Worm (Caenorhabditis elegans) whole organism, mixed stage, embryonic: ENCODE data around the gene catp-4.

Experiments
- bed-3 ChIP-seq: fragments of 200-800 bp; sonication (Bioruptor generic); optimal IDR thresholded peaks from 3 replicates; lab custom pipeline; 2018; ENCODE audit warnings: mild to moderate bottlenecking, missing genetic modification characterization, moderate library complexity, missing compliant biosample characterization
- ces-1 ChIP-seq: fragments of 150-350 bp; optimal IDR thresholded peaks from 2 replicates; lab custom pipeline; 2014; ENCODE audit warnings: missing biosample characterization, missing genetic modification reagents, missing genetic modification characterization
- elt-3 ChIP-seq: fragments of 150-350 bp; optimal IDR thresholded peaks from 2 replicates; lab custom pipeline; 2014; ENCODE audit warnings: missing biosample characterization, missing genetic modification characterization
- lin-13 ChIP-seq: fragments of 150-350 bp; optimal IDR thresholded peaks from 2 replicates; lab custom pipeline; 2014; ENCODE audit warnings: missing biosample characterization, missing genetic modification characterization
- mab-5 ChIP-seq: fragments of 150-350 bp; optimal IDR thresholded peaks from 2 replicates; lab custom pipeline; 2014; ENCODE audit warnings: missing biosample characterization, missing genetic modification characterization
- nhr-12 ChIP-seq: fragments of 150-350 bp; optimal IDR thresholded peaks from 2 replicates; lab custom pipeline; 2014; ENCODE audit warnings: missing biosample characterization, missing genetic modification characterization
- nhr-237 ChIP-seq: fragments of 150-350 bp; optimal IDR thresholded peaks from 2 replicates; lab custom pipeline; 2014; ENCODE audit warnings: missing biosample characterization, missing genetic modification characterization
- nhr-76 ChIP-seq: sonication (generic microtip); optimal IDR thresholded peaks from 2 replicates; lab custom pipeline; 2017; ENCODE audit warnings: missing biosample characterization, missing genetic modification characterization
- pha-4 ChIP-seq: fragments of 150-350 bp; optimal IDR thresholded peaks from 2 replicates; lab custom pipeline; 2018; ENCODE audit warnings: missing biosample characterization, missing genetic modification reagents, missing genetic modification characterization
- unc-39 ChIP-seq: fragments of 150-350 bp; optimal IDR thresholded peaks from 2 replicates; lab custom pipeline; 2014; ENCODE audit warnings: missing biosample characterization, missing genetic modification characterization

DNA sequence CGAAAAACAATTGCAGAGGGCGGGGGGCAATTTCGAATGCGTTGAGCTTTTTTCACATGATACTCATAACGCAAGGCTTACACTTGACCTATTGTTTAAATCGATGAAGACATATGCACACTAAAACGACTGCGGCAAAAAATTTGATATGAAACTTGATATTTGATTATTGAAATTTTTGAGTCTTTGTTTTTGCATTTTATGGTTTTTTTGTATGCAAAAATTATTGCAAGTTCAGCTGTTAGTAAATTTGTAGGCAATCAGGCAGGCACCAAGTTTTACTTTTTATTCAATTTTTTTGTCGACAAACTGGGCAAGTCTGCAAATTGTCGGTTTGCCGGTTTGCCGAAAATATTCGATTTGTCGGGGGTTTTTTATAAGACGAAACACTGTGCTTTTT lies 12.8 kb downstream of the catp-4 start, which contains the start of gene arl-3:
- TF ChIP-seq mab-5 (tag; lab: Kevin White, UChicago) = no peak
- TF ChIP-seq bed-3 (GFP tag; lab: Kevin White, UChicago) = no peak
- no peak for TF ChIP-seq nhr-76 (tag; lab: Kevin White, UChicago)
- no peak for TF ChIP-seq lin-13
- no peak for TF ChIP-seq ces-1
- TF ChIP-seq elt-3 (tag; lab: Kevin White, UChicago) = no peak
- no peak for TF ChIP-seq unc-39
- no peak for TF ChIP-seq pha-4 (tag; lab: Kevin White, UChicago)
- TF ChIP-seq nhr-12 (tag; lab: Kevin White, UChicago) = no peak
- TF ChIP-seq nhr-237 (tag; lab: Kevin White, UChicago) = no peak
